Worm (Caenorhabditis elegans): ENCODE data around the gene F47B7.2.

DNA sequence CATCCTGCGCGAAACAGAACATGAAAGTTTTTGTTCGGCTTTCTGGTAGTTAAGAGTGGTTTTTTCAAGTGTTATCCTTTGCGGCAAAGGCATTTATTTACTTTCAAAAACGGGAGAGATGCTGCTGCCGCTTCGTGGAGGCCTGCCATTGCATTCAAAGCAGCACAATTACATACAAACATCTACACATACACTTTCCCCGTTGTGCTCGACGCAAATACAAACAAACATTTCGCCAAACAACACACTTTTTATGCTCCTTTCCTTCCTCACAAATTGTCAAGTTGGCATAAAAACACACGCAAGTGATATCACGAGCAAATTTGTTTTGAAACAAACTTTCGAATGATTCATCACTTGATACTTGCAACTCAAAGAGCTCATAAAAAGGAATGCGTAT lies 53.6 kb downstream of the F47B7.2 start:
- TF ChIP-seq nhr-237 (tag; optimal IDR thresholded peaks at IDR 0.05) (no peak), ces-1 (GFP tag; optimal IDR thresholded peaks at IDR 0.05) (no peak), ztf-11 (tag; optimal IDR thresholded peaks at IDR 0.05) (no peak), unc-62 (GFP tag; optimal IDR thresholded peaks at IDR 0.05) (no peak), nhr-76 (tag; optimal IDR thresholded peaks at IDR 0.05) (no peak), M03D4.4 (tag; optimal IDR thresholded peaks at IDR 0.05) (no peak), lsy-2 (tag; optimal IDR thresholded peaks at IDR 0.05) (no peak), nhr-12 (tag; optimal IDR thresholded peaks at IDR 0.05) (no peak), lin-13 (tag; optimal IDR thresholded peaks at IDR 0.05) (no peak), pha-4 (tag; optimal IDR thresholded peaks at IDR 0.05) (peak; percentile 67), elt-1 (tag; optimal IDR thresholded peaks at IDR 0.05; ENCODE audit: borderline replicate concordance, insufficient read depth) (no peak), snpc-4 (tag; optimal IDR thresholded peaks at IDR 0.05) (no peak), sptf-1 (tag; optimal IDR thresholded peaks at IDR 0.05) (no peak)
